Fruit fly (Drosophila melanogaster): Measurements from ENCODE around the gene Oatp33Ea.

Oatp33Ea gene

dm6 chr2L:12467673-12468072, 21.9 kb upstream of the Oatp33Ea start (continued):
- TF ChIP-seq caup (GFP tag; optimal IDR thresholded peaks at IDR 0.05; ENCODE audit: severe bottlenecking) (peak; percentile 42), p53 (GFP tag; optimal IDR thresholded peaks at IDR 0.05) (peak; percentile 22), CG14710 (tag; optimal IDR thresholded peaks at IDR 0.05) (no peak), shn (GFP tag; optimal IDR thresholded peaks at IDR 0.05) (peak; percentile 58), CrebB (tag; optimal IDR thresholded peaks at IDR 0.05) (peak; percentile 12), YL-1 (GFP tag; optimal IDR thresholded peaks at IDR 0.05) (no peak), MBD-R2 (GFP tag; IDR thresholded peaks at IDR 0.05) (peak; percentile 43; the same call in 1 of the 2 replicates), Vsx1 (GFP tag; optimal IDR thresholded peaks at IDR 0.05) (no peak), vvl (GFP tag; IDR thresholded peaks at IDR 0.05) (peak; percentile 68), CG2889 (GFP tag; IDR thresholded peaks at IDR 0.05) (peak; percentile 16; the same call in 1 of the 3 replicates), fd3F (GFP tag; optimal IDR thresholded peaks at IDR 0.05) (peak; percentile 56), nmo (GFP tag; optimal IDR thresholded peaks at IDR 0.05) (no peak), rib (GFP tag; IDR thresholded peaks at IDR 0.05) (peak; percentile 94), mam (GFP tag; optimal IDR thresholded peaks at IDR 0.05) (peak; percentile 71), CG8089 (GFP tag; optimal IDR thresholded peaks at IDR 0.05) (no peak), Optix (GFP tag; IDR thresholded peaks at IDR 0.05) (0 out of 3 replicates have a peak, but pooled peaks have one; percentile 28), Med (GFP tag) (peak; percentile 91), gt (GFP tag; IDR thresholded peaks at IDR 0.05) (no peak), HmgZ (tag; optimal IDR thresholded peaks at IDR 0.05) (peak; percentile 54), CG9797 (GFP tag; optimal IDR thresholded peaks at IDR 0.05) (no peak), ac (GFP tag; optimal IDR thresholded peaks at IDR 0.05) (no peak), Dad (GFP tag; optimal IDR thresholded peaks at IDR 0.05) (peak; percentile 16), dm (GFP tag; optimal IDR thresholded peaks at IDR 0.05) (peak; percentile 1), unpg (GFP tag; optimal IDR thresholded peaks at IDR 0.05) (peak; percentile 46), chinmo (GFP tag; IDR thresholded peaks at IDR 0.05; ENCODE audit: partially characterized antibody) (peak; percentile 67; the same call in 1 of the 4 replicates), Nf-YB (GFP tag; optimal IDR thresholded peaks at IDR 0.05) (peak; percentile 28), ash1 (GFP tag; optimal IDR thresholded peaks at IDR 0.05) (no peak), bab2 (GFP tag; optimal IDR thresholded peaks at IDR 0.05) (peak; percentile 60), gro (GFP tag; optimal IDR thresholded peaks at IDR 0.05) (peak; percentile 92), CG2129 (GFP tag; IDR thresholded peaks at IDR 0.05; ENCODE audit: partially characterized antibody) (no peak), Xbp1 (GFP tag; optimal IDR thresholded peaks at IDR 0.05) (peak; percentile 31), gsb (GFP tag; IDR thresholded peaks at IDR 0.05) (peak; percentile 64; the same call in 1 of the 2 replicates), Taf1 (GFP tag; IDR thresholded peaks at IDR 0.05) (peak; percentile 39; the same call in 1 of the 2 replicates), NC2β (GFP tag; optimal IDR thresholded peaks at IDR 0.05) (no peak), maf-S (GFP tag; optimal IDR thresholded peaks at IDR 0.05) (peak; percentile 18), Dfd (GFP tag; optimal IDR thresholded peaks at IDR 0.05) (no peak), Pdp1 (GFP tag; optimal IDR thresholded peaks at IDR 0.05) (peak; percentile 38 to 39), D (optimal IDR thresholded peaks at IDR 0.05) (no peak), D (GFP tag; optimal IDR thresholded peaks at IDR 0.05) (no peak), CG8924 (tag; optimal IDR thresholded peaks at IDR 0.05) (peak; percentile 17), CG2875 (GFP tag; optimal IDR thresholded peaks at IDR 0.05) (no peak), lmd (GFP tag; IDR thresholded peaks at IDR 0.05) (peak; percentile 44; the same call in 1 of the 2 replicates), CG10267 (tag; optimal IDR thresholded peaks at IDR 0.05) (peak; percentile 4), Chrac-16 (GFP tag; optimal IDR thresholded peaks at IDR 0.05) (peak; percentile 41), sc (optimal IDR thresholded peaks at IDR 0.05) (no peak), sc (GFP tag; optimal IDR thresholded peaks at IDR 0.05) (no peak), ERR (GFP tag; optimal IDR thresholded peaks at IDR 0.05) (peak; percentile 56), chn (GFP tag; optimal IDR thresholded peaks at IDR 0.05) (peak; percentile 5), Fer1 (GFP tag; optimal IDR thresholded peaks at IDR 0.05) (peak; percentile 53), HHEX (GFP tag; optimal IDR thresholded peaks at IDR 0.05) (peak; percentile 32), CG12299 (tag; optimal IDR thresholded peaks at IDR 0.05) (peak; percentile 45)
